Fruit fly (Drosophila melanogaster): ENCODE results near the gene CG32554.

- TF ChIP-seq CG13204 (GFP tag; optimal IDR thresholded peaks at IDR 0.05) (no peak), Pif1B (GFP tag; optimal IDR thresholded peaks at IDR 0.05) (peak; percentile 58), CG32121 (GFP tag; IDR thresholded peaks at IDR 0.05) (no peak), Ets98B (GFP tag; IDR thresholded peaks at IDR 0.05) (no peak), EcR (GFP tag; optimal IDR thresholded peaks at IDR 0.05) (no peak), rn (GFP tag; IDR thresholded peaks at IDR 0.05) (no peak), fd96Ca (GFP tag; IDR thresholded peaks at IDR 0.05) (no peak), Snoo (tag; optimal IDR thresholded peaks at IDR 0.05) (peak; percentile 11)
Measured at dm6 chrX:17830211-17830616, 22.3 kb downstream of the CG32554 start.

Data from whole organism, pupa.